Worm (Caenorhabditis elegans): Measurements from ENCODE around the gene dec-7.

Gene dec-7

ce11 chrIII:9963447-9963846, 31.2 kb downstream of the dec-7 start:
- TF ChIP-seq klf-2 (GFP tag; conservative IDR thresholded peaks at IDR 0.05) (no peak), ref-1 (GFP tag; conservative IDR thresholded peaks at IDR 0.05) (no peak), T22C8.4 (GFP tag; IDR thresholded peaks at IDR 0.05) (no peak), ztf-23 (GFP tag; IDR thresholded peaks at IDR 0.05) (no peak), cog-1 (tag; optimal IDR thresholded peaks at IDR 0.05) (no peak), med-1 (GFP tag; optimal IDR thresholded peaks at IDR 0.05; ENCODE audit: insufficient read depth) (no peak), flt-1 (GFP tag; IDR thresholded peaks at IDR 0.05) (no peak), tab-1 (GFP tag; IDR thresholded peaks at IDR 0.05) (no peak), ztf-29 (GFP tag; IDR thresholded peaks at IDR 0.05) (no peak)

ce11 chrIII:9964416-9964815, 32.2 kb downstream of the dec-7 start:
- TF ChIP-seq klf-2 (GFP tag; conservative IDR thresholded peaks at IDR 0.05) (no peak), tab-1 (GFP tag; IDR thresholded peaks at IDR 0.05) (no peak), ztf-23 (GFP tag; IDR thresholded peaks at IDR 0.05) (no peak), T22C8.4 (GFP tag; IDR thresholded peaks at IDR 0.05) (no peak), ztf-29 (GFP tag; IDR thresholded peaks at IDR 0.05) (no peak), ref-1 (GFP tag; conservative IDR thresholded peaks at IDR 0.05) (no peak), med-1 (GFP tag; optimal IDR thresholded peaks at IDR 0.05; ENCODE audit: insufficient read depth) (no peak), flt-1 (GFP tag; IDR thresholded peaks at IDR 0.05) (no peak), cog-1 (tag; optimal IDR thresholded peaks at IDR 0.05) (no peak)

ce11 chrIII:9965444-9965843, 33.2 kb downstream of the dec-7 start:
- TF ChIP-seq ref-1 (GFP tag; conservative IDR thresholded peaks at IDR 0.05) (0 out of 2 replicates have a peak, but pooled peaks have one; percentile 36), tab-1 (GFP tag; IDR thresholded peaks at IDR 0.05) (no peak)

- no peak for TF ChIP-seq ztf-29 (GFP tag; IDR thresholded peaks at IDR 0.05)
- no peak for TF ChIP-seq flt-1 (GFP tag; IDR thresholded peaks at IDR 0.05)
- no peak for TF ChIP-seq cog-1 (tag; optimal IDR thresholded peaks at IDR 0.05)
- TF ChIP-seq tab-1 (GFP tag; IDR thresholded peaks at IDR 0.05): no peak
- no peak for TF ChIP-seq ref-1 (GFP tag; conservative IDR thresholded peaks at IDR 0.05)
- TF ChIP-seq klf-2 (GFP tag; conservative IDR thresholded peaks at IDR 0.05): no peak
- TF ChIP-seq med-1 (GFP tag; optimal IDR thresholded peaks at IDR 0.05; ENCODE audit: insufficient read depth): no peak
- no peak for TF ChIP-seq T22C8.4 (GFP tag; IDR thresholded peaks at IDR 0.05)
- TF ChIP-seq ztf-23 (GFP tag; IDR thresholded peaks at IDR 0.05): no peak
Observed at ce11 chrIII:9969371-9969770, 37.2 kb downstream of the dec-7 start.

ce11 chrIII:9972192-9972811, 40.1 kb downstream of the dec-7 start:
- TF ChIP-seq T22C8.4 (GFP tag; IDR thresholded peaks at IDR 0.05) (no peak), med-1 (GFP tag; optimal IDR thresholded peaks at IDR 0.05; ENCODE audit: insufficient read depth) (no peak), ztf-23 (GFP tag; IDR thresholded peaks at IDR 0.05) (no peak), klf-2 (GFP tag; conservative IDR thresholded peaks at IDR 0.05) (no peak), ztf-29 (GFP tag; IDR thresholded peaks at IDR 0.05) (no peak), flt-1 (GFP tag; IDR thresholded peaks at IDR 0.05) (no peak), ref-1 (GFP tag; conservative IDR thresholded peaks at IDR 0.05) (no peak), cog-1 (tag; optimal IDR thresholded peaks at IDR 0.05) (no peak), tab-1 (GFP tag; IDR thresholded peaks at IDR 0.05) (no peak)

- TF ChIP-seq cog-1 (tag; optimal IDR thresholded peaks at IDR 0.05): no peak
- TF ChIP-seq ztf-23 (GFP tag; IDR thresholded peaks at IDR 0.05): no peak
Observed at ce11 chrIII:9973765-9974164, 41.6 kb downstream of the dec-7 start, which contains the start of gene R10E12.2. TSS of gene R10E12.2 (minus strand) at chrIII:9973865.

ce11 chrIII:9982119-9982642, 50.0 kb downstream of the dec-7 start:
- TF ChIP-seq T22C8.4 (GFP tag; IDR thresholded peaks at IDR 0.05) (no peak), flt-1 (GFP tag; IDR thresholded peaks at IDR 0.05) (no peak)

- TF ChIP-seq ztf-29 (GFP tag; IDR thresholded peaks at IDR 0.05) (no peak), ztf-23 (GFP tag; IDR thresholded peaks at IDR 0.05) (no peak), flt-1 (GFP tag; IDR thresholded peaks at IDR 0.05) (no peak), med-1 (GFP tag; optimal IDR thresholded peaks at IDR 0.05; ENCODE audit: insufficient read depth) (no peak)
Observed at ce11 chrIII:9984604-9985003, 52.4 kb downstream of the dec-7 start.

ce11 chrIII:9985542-9985941, 53.3 kb downstream of the dec-7 start:
- TF ChIP-seq T22C8.4 (GFP tag; IDR thresholded peaks at IDR 0.05) (no peak), flt-1 (GFP tag; IDR thresholded peaks at IDR 0.05) (no peak), med-1 (GFP tag; optimal IDR thresholded peaks at IDR 0.05; ENCODE audit: insufficient read depth) (no peak), cog-1 (tag; optimal IDR thresholded peaks at IDR 0.05) (no peak), ztf-29 (GFP tag; IDR thresholded peaks at IDR 0.05) (no peak), tab-1 (GFP tag; IDR thresholded peaks at IDR 0.05) (no peak), klf-2 (GFP tag; conservative IDR thresholded peaks at IDR 0.05) (no peak), ref-1 (GFP tag; conservative IDR thresholded peaks at IDR 0.05) (no peak), ztf-23 (GFP tag; IDR thresholded peaks at IDR 0.05) (no peak)

ce11 chrIII:9986827-9987429, 54.7 kb downstream of the dec-7 start, which contains the start of gene C05B5.12:
TSS of gene C05B5.12 (plus strand) at chrIII:9987379.
- TF ChIP-seq flt-1 (GFP tag; IDR thresholded peaks at IDR 0.05) (no peak), cog-1 (tag; optimal IDR thresholded peaks at IDR 0.05) (no peak), T22C8.4 (GFP tag; IDR thresholded peaks at IDR 0.05) (no peak), ref-1 (GFP tag; conservative IDR thresholded peaks at IDR 0.05) (no peak), ztf-29 (GFP tag; IDR thresholded peaks at IDR 0.05) (no peak), med-1 (GFP tag; optimal IDR thresholded peaks at IDR 0.05; ENCODE audit: insufficient read depth) (no peak), tab-1 (GFP tag; IDR thresholded peaks at IDR 0.05) (no peak), ztf-23 (GFP tag; IDR thresholded peaks at IDR 0.05) (no peak), klf-2 (GFP tag; conservative IDR thresholded peaks at IDR 0.05) (no peak)

All from whole organism, midembryonic.